Worm (Caenorhabditis elegans): ENCODE measurements around the gene srd-2.

DNA sequence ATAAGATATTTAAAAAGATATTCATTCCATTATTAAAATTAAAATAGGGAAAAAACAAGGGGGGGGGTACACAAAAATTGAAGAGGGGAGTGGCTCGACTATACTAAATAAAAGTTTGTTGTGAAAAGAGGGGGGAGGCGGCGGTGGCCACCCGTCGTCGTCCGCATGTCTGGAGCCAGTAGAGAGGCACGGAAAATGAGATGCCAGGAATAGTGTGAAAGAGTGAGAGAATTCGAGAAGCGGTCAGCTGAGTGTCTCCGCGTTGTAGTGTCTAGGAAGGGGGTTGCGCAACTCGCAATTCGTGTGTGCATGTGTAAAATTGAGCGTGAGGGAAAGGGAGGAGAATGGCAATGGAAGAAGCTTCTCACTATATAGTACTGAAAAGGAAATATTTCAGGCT, 14.6 kb upstream of the srd-2 start:
- TF ChIP-seq nhr-12 (tag; optimal IDR thresholded peaks at IDR 0.05), result no peak
- TF ChIP-seq unc-62 (GFP tag; optimal IDR thresholded peaks at IDR 0.05), result no peak
- no peak for TF ChIP-seq ama-1 (optimal IDR thresholded peaks at IDR 0.05)
- peak; percentile 25 for TF ChIP-seq lin-15B (tag; optimal IDR thresholded peaks at IDR 0.05)
- no peak for TF ChIP-seq elt-3 (tag; optimal IDR thresholded peaks at IDR 0.05)

Data from whole organism, L3 larva.